Worm (Caenorhabditis elegans) whole organism, L2 larva: Measurements from ENCODE around the gene C05E11.2.

ENCODE experiments used
- aly-2 ChIP-seq: fragments of 150-350 bp; optimal IDR thresholded peaks from 2 replicates; lab custom pipeline; 2014; ENCODE audit warnings: missing biosample characterization, missing genetic modification characterization
- ama-1 ChIP-seq: fragments of 150-350 bp; optimal IDR thresholded peaks from 2 replicates; lab custom pipeline; 2018; ENCODE audit warnings: inconsistent platforms
- ceh-82 ChIP-seq: fragments of 150-350 bp; optimal IDR thresholded peaks from 2 replicates; lab custom pipeline; 2014; ENCODE audit warnings: missing biosample characterization, missing genetic modification characterization
- lsy-2 ChIP-seq, 2 experiments: fragments of 150-350 bp in 1 of 2; sonication (generic microtip) in 1 of 2; optimal IDR thresholded peaks; 2 replicates each; lab custom pipeline; 2014 to 2017; ENCODE audit warnings: missing biosample characterization in 2 of 2, missing genetic modification characterization in 2 of 2
- nhr-11 ChIP-seq: fragments of 150-350 bp; optimal IDR thresholded peaks from 2 replicates; lab custom pipeline; 2014; ENCODE audit warnings: missing biosample characterization, missing genetic modification characterization
- ztf-11 ChIP-seq: sonication (generic microtip); optimal IDR thresholded peaks from 2 replicates; lab custom pipeline; 2017; ENCODE audit warnings: missing biosample characterization, missing genetic modification characterization

DNA sequence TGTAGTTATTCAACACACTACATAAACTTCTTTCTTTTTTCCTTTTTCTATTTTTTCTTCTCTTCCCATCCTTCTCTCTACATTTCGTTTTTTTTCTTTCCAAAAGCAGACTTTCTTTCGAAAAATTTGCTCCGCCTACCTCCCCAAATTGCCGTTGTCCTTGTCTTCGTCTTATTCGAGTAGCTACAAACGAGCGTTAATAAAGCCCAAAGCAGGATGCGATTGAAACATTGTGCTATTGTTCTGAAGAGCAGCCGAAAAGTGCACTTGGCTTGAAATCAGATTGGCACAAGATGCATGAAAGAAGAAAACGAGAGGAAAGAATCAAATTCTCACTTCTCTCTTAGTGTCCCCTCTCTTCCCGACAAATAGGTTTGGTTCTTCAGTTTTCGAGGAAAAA lies 11.8 kb upstream of the C05E11.2 start:
- TF ChIP-seq ama-1 (no peak), ztf-11 (tag; lab: Kevin White, UChicago) (no peak), nhr-11 (tag; lab: Kevin White, UChicago) (no peak), aly-2 (tag; lab: Kevin White, UChicago) (no peak), ceh-82 (no peak), lsy-2 (tag; optimal IDR thresholded peaks at IDR 0.05; lab: Kevin White, UChicago) (no peak)
